Fruit fly (Drosophila melanogaster): ENCODE data around the gene Prx6a.

DNA sequence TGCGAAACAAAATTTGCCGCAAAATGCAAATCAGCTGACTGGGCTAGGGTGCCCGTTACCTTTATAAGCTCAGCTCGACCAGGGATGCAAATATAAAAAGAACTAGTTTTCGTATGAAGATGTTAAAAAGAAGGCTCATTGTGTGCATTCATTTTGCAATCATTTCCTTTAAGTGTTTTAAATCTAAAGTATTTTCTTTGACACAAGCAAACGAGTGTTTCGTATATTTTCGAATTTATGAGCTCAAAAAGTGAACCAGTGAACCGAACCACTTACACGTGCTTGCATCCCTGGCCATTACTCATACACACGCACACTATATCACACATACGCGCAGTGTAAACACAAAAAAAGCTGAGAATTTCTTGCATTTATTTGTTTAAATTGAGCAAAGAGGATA lies at the start of gene Prx6a, which contains the start of gene Sbat:
- TF ChIP-seq jumu (GFP tag; optimal IDR thresholded peaks at IDR 0.05) (peak; percentile 74), her (GFP tag; optimal IDR thresholded peaks at IDR 0.05) (peak; percentile 69), jing (GFP tag; optimal IDR thresholded peaks at IDR 0.05) (peak; percentile 49), CG16813 (GFP tag; IDR thresholded peaks at IDR 0.05; ENCODE audit: partially characterized antibody) (peak; percentile 36; the same call in 1 of the 3 replicates), CTCF (GFP tag; optimal IDR thresholded peaks at IDR 0.05) (peak; percentile 17), CG8290 (GFP tag; optimal IDR thresholded peaks at IDR 0.05) (peak; percentile 60), CG8290 (tag; optimal IDR thresholded peaks at IDR 0.05) (peak; percentile 55 to 69), Sox100B (GFP tag; optimal IDR thresholded peaks at IDR 0.05) (peak; percentile 50), CG6689 (GFP tag; IDR thresholded peaks at IDR 0.05) (peak; percentile 69; the same call in 1 of the 2 replicates), NC2α (GFP tag; optimal IDR thresholded peaks at IDR 0.05) (peak; percentile 45)
